Worm (Caenorhabditis elegans) whole organism, midembryonic: ENCODE data around the gene F02D10.2.

Source experiments
- T22C8.4 ChIP-seq: fragments of 200-800 bp; sonication (Bioruptor generic); IDR thresholded peaks from 2 replicates; pipeline ENCODE4 v1.3.6; 2022; ENCODE audit warnings: missing genetic modification characterization, missing compliant biosample characterization
- flt-1 ChIP-seq: fragments of 200-800 bp; sonication (Bioruptor generic); IDR thresholded peaks from 2 replicates; pipeline ENCODE4 v1.3.6; 2022; ENCODE audit warnings: missing genetic modification characterization, missing compliant biosample characterization
- klf-2 ChIP-seq: fragments of 200-800 bp; sonication (Bioruptor generic); conservative IDR thresholded peaks from 2 replicates; pipeline ENCODE4 v1.3.6; 2022; ENCODE audit warnings: missing genetic modification reagents, missing genetic modification characterization, missing compliant biosample characterization
- med-1 ChIP-seq: sonication (generic microtip); optimal IDR thresholded peaks from 2 replicates; lab custom pipeline; 2017; ENCODE audit warnings: missing genetic modification characterization, mild to moderate bottlenecking, missing compliant biosample characterization, antibody characterized with exemption, missing genetic modification reagents; ENCODE audit not compliant: insufficient read depth
- ref-1 ChIP-seq: fragments of 200-800 bp; sonication (Bioruptor generic); conservative IDR thresholded peaks from 2 replicates; pipeline ENCODE4 v1.3.6; 2022; ENCODE audit warnings: missing genetic modification reagents, missing genetic modification characterization, missing compliant biosample characterization
- ztf-23 ChIP-seq: fragments of 200-800 bp; sonication (Bioruptor generic); IDR thresholded peaks from 2 replicates; pipeline ENCODE4 v1.3.6; 2022; ENCODE audit warnings: missing genetic modification reagents, missing genetic modification characterization, missing compliant biosample characterization
- ztf-29 ChIP-seq: fragments of 200-800 bp; sonication (Bioruptor generic); IDR thresholded peaks from 2 replicates; pipeline ENCODE4 v1.3.6; 2022; ENCODE audit warnings: missing genetic modification reagents, missing genetic modification characterization, missing compliant biosample characterization

DNA sequence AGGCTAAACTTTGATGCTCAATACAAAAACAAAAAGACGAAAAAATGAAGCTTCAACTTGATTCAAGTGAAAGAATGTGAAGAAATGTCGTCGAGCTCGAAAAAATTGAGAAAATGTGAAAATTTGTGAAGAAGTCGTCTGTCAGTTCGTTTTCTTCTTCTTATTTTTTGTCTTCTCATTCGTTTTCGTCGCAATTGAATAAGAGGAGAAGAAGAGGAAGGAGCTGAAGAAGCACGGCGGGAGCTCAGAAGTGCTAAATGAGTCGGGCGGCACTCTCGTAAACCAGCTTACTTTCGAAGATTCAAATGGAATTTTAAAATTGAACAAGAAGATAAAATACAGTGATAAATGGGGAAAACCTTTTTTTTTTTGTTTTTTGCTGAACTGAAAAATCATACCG, 41.5 kb upstream of the F02D10.2 start:
- TF ChIP-seq ztf-29 (GFP tag; lab: Robert Waterston, UW) (no peak), flt-1 (GFP tag; lab: Robert Waterston, UW) (no peak), klf-2 (GFP tag; lab: Robert Waterston, UW) (no peak), ref-1 (GFP tag; lab: Robert Waterston, UW) (no peak), T22C8.4 (GFP tag; lab: Robert Waterston, UW) (no peak), med-1 (GFP tag; lab: Kevin White, UChicago) (no peak), ztf-23 (no peak)
